Worm (Caenorhabditis elegans) whole organism, L3 larva: ENCODE results near the gene oatr-1.

ENCODE experiments used
- egl-27 ChIP-seq: sonication (generic microtip); optimal IDR thresholded peaks from 4 replicates; lab custom pipeline; 2017; ENCODE audit warnings: missing biosample characterization, missing genetic modification reagents, missing genetic modification characterization
- elt-3 ChIP-seq, 3 experiments: fragments of 150-350 bp in 1 of 3; sonication (generic microtip) in 2 of 3; optimal IDR thresholded peaks; 2 replicates in 2 of 3; 4 replicates in 1 of 3; lab custom pipeline; 2014 to 2017; ENCODE audit warnings: missing biosample characterization in 3 of 3, missing genetic modification characterization in 3 of 3
- nhr-25 ChIP-seq: sonication (generic microtip); optimal IDR thresholded peaks from 2 replicates; lab custom pipeline; 2017; ENCODE audit warnings: missing biosample characterization, missing genetic modification characterization
- pqm-1 ChIP-seq: fragments of 150-350 bp; optimal IDR thresholded peaks from 2 replicates; lab custom pipeline; 2017; ENCODE audit warnings: missing biosample characterization, missing genetic modification characterization, inconsistent platforms
- skn-1 ChIP-seq: fragments of 150-350 bp; optimal IDR thresholded peaks from 2 replicates; lab custom pipeline; 2014; ENCODE audit warnings: missing biosample characterization, missing genetic modification characterization
- zag-1 ChIP-seq: fragments of 150-350 bp; optimal IDR thresholded peaks from 2 replicates; lab custom pipeline; 2014; ENCODE audit warnings: missing biosample characterization, missing genetic modification characterization

DNA sequence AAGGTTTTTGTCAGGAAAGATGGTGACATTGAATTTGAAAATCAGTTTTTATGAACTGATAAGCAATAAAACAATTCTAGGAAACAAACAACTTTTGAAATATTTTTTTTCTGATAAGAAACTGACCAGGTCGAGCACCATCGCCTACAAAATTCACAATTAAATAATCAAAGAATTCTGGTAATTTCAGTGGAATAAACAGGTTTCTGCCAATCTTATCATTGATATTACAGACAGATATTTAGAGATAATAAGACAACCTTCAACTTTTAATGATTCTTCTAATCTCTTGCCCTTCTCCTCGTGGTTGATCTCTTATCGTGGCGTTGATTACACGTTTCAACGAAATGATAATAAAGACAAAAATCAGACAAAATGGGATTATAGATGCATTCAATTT, 399 bp upstream of the oatr-1 start:
- TF ChIP-seq nhr-25 (tag; lab: Kevin White, UChicago) (peak; percentile 73), elt-3 (tag; optimal IDR thresholded peaks at IDR 0.05; lab: Kevin White, UChicago) (peak; percentile 2 to 100 (median 82)), zag-1 (no peak), pqm-1 (tag; lab: Kevin White, UChicago) (peak; percentile 85), egl-27 (tag; lab: Kevin White, UChicago) (no peak), skn-1 (tag; lab: Kevin White, UChicago) (peak; percentile 11)
